Worm (Caenorhabditis elegans) whole organism, mixed stage, embryonic: Measurements from ENCODE around the gene C50E3.11.

ENCODE experiments used
- M03D4.4 ChIP-seq: sonication (generic microtip); optimal IDR thresholded peaks from 2 replicates; lab custom pipeline; 2017; ENCODE audit warnings: mild to moderate bottlenecking, missing genetic modification characterization, missing compliant biosample characterization
- bed-3 ChIP-seq: fragments of 200-800 bp; sonication (Bioruptor generic); optimal IDR thresholded peaks from 3 replicates; lab custom pipeline; 2018; ENCODE audit warnings: mild to moderate bottlenecking, missing genetic modification characterization, moderate library complexity, missing compliant biosample characterization
- ceh-39 ChIP-seq: fragments of 150-350 bp; optimal IDR thresholded peaks from 2 replicates; lab custom pipeline; 2014; ENCODE audit warnings: missing biosample characterization, missing genetic modification characterization
- ceh-43 ChIP-seq: fragments of 200-800 bp; sonication (Bioruptor generic); optimal IDR thresholded peaks from 2 replicates; lab custom pipeline; 2018; ENCODE audit warnings: mild to moderate bottlenecking, missing genetic modification characterization, moderate library complexity, missing compliant biosample characterization
- ceh-83 ChIP-seq: fragments of 200-800 bp; sonication (Bioruptor generic); optimal IDR thresholded peaks from 2 replicates; lab custom pipeline; 2018; ENCODE audit warnings: mild to moderate bottlenecking, missing genetic modification characterization, missing compliant biosample characterization
- ces-1 ChIP-seq: fragments of 150-350 bp; optimal IDR thresholded peaks from 2 replicates; lab custom pipeline; 2014; ENCODE audit warnings: missing biosample characterization, missing genetic modification reagents, missing genetic modification characterization
- cnd-1 ChIP-seq: fragments of 200-800 bp; sonication (Bioruptor generic); optimal IDR thresholded peaks from 2 replicates; lab custom pipeline; 2018; ENCODE audit warnings: mild to moderate bottlenecking, missing genetic modification characterization, missing compliant biosample characterization
- drap-1 ChIP-seq: fragments of 200-800 bp; sonication (Bioruptor generic); optimal IDR thresholded peaks from 3 replicates; lab custom pipeline; 2018; ENCODE audit warnings: mild to moderate bottlenecking, missing genetic modification characterization, missing compliant biosample characterization
- elt-1 ChIP-seq: sonication (generic microtip); optimal IDR thresholded peaks from 2 replicates; lab custom pipeline; 2017; ENCODE audit warnings: missing genetic modification characterization, mild to moderate bottlenecking, missing compliant biosample characterization, antibody characterized with exemption, moderate library complexity, borderline replicate concordance; ENCODE audit not compliant: insufficient read depth
- elt-3 ChIP-seq: fragments of 150-350 bp; optimal IDR thresholded peaks from 2 replicates; lab custom pipeline; 2014; ENCODE audit warnings: missing biosample characterization, missing genetic modification characterization
- flh-1 ChIP-seq: fragments of 200-800 bp; sonication (Bioruptor generic); optimal IDR thresholded peaks from 2 replicates; lab custom pipeline; 2018; ENCODE audit warnings: mild to moderate bottlenecking, missing genetic modification characterization, moderate library complexity, missing compliant biosample characterization
- ham-2 ChIP-seq: fragments of 200-800 bp; sonication (Bioruptor generic); optimal IDR thresholded peaks from 2 replicates; lab custom pipeline; 2018; ENCODE audit warnings: mild to moderate bottlenecking, missing genetic modification characterization, missing compliant biosample characterization
- hlh-1 ChIP-seq: fragments of 150-350 bp; optimal IDR thresholded peaks from 2 replicates; lab custom pipeline; 2014; ENCODE audit warnings: missing biosample characterization, missing genetic modification reagents, missing genetic modification characterization
- lin-13 ChIP-seq: fragments of 150-350 bp; optimal IDR thresholded peaks from 2 replicates; lab custom pipeline; 2014; ENCODE audit warnings: missing biosample characterization, missing genetic modification characterization
- lin-32 ChIP-seq: fragments of 200-800 bp; sonication (Bioruptor generic); optimal IDR thresholded peaks from 2 replicates; lab custom pipeline; 2018; ENCODE audit warnings: mild to moderate bottlenecking, missing genetic modification characterization, missing compliant biosample characterization
- lsy-2 ChIP-seq: fragments of 150-350 bp; optimal IDR thresholded peaks from 2 replicates; lab custom pipeline; 2014; ENCODE audit warnings: missing biosample characterization, missing genetic modification characterization
- mab-5 ChIP-seq: fragments of 150-350 bp; optimal IDR thresholded peaks from 2 replicates; lab custom pipeline; 2014; ENCODE audit warnings: missing biosample characterization, missing genetic modification characterization
- mep-1 ChIP-seq: fragments of 150-350 bp; optimal IDR thresholded peaks from 2 replicates; lab custom pipeline; 2017; ENCODE audit warnings: missing biosample characterization, missing genetic modification reagents, missing genetic modification characterization, inconsistent platforms
- mls-2 ChIP-seq: sonication (generic microtip); optimal IDR thresholded peaks from 2 replicates; lab custom pipeline; 2016; ENCODE audit warnings: mild to moderate bottlenecking, missing genetic modification characterization, moderate library complexity, missing compliant biosample characterization
- nhr-12 ChIP-seq: fragments of 150-350 bp; optimal IDR thresholded peaks from 2 replicates; lab custom pipeline; 2014; ENCODE audit warnings: missing biosample characterization, missing genetic modification characterization
- nhr-2 ChIP-seq: fragments of 150-350 bp; optimal IDR thresholded peaks from 2 replicates; lab custom pipeline; 2014; ENCODE audit warnings: missing biosample characterization, missing genetic modification characterization
- nhr-237 ChIP-seq: fragments of 150-350 bp; optimal IDR thresholded peaks from 2 replicates; lab custom pipeline; 2014; ENCODE audit warnings: missing biosample characterization, missing genetic modification characterization
- nhr-28 ChIP-seq: fragments of 150-350 bp; optimal IDR thresholded peaks from 2 replicates; lab custom pipeline; 2014; ENCODE audit warnings: missing biosample characterization, missing genetic modification characterization
- nhr-76 ChIP-seq: sonication (generic microtip); optimal IDR thresholded peaks from 2 replicates; lab custom pipeline; 2017; ENCODE audit warnings: missing biosample characterization, missing genetic modification characterization
- pha-4 ChIP-seq: fragments of 150-350 bp; optimal IDR thresholded peaks from 2 replicates; lab custom pipeline; 2018; ENCODE audit warnings: missing biosample characterization, missing genetic modification reagents, missing genetic modification characterization
- sem-2 ChIP-seq: fragments of 200-800 bp; sonication (Bioruptor generic); optimal IDR thresholded peaks from 2 replicates; lab custom pipeline; 2018; ENCODE audit warnings: mild to moderate bottlenecking, missing genetic modification characterization, missing compliant biosample characterization
- snpc-4 ChIP-seq: fragments of 150-350 bp; optimal IDR thresholded peaks from 2 replicates; lab custom pipeline; 2014; ENCODE audit warnings: missing biosample characterization, missing genetic modification characterization
- sptf-1 ChIP-seq: sonication (generic microtip); optimal IDR thresholded peaks from 2 replicates; lab custom pipeline; 2017; ENCODE audit warnings: mild to moderate bottlenecking, missing genetic modification characterization, moderate library complexity, missing compliant biosample characterization
- tbx-8 ChIP-seq: fragments of 200-800 bp; sonication (Bioruptor generic); optimal IDR thresholded peaks from 2 replicates; lab custom pipeline; 2018; ENCODE audit warnings: mild to moderate bottlenecking, missing genetic modification characterization, moderate library complexity, missing compliant biosample characterization
- unc-39 ChIP-seq: fragments of 150-350 bp; optimal IDR thresholded peaks from 2 replicates; lab custom pipeline; 2014; ENCODE audit warnings: missing biosample characterization, missing genetic modification characterization
- unc-62 ChIP-seq: fragments of 150-350 bp; optimal IDR thresholded peaks from 2 replicates; lab custom pipeline; 2014; ENCODE audit warnings: missing biosample characterization, missing genetic modification reagents, missing genetic modification characterization
- zip-8 ChIP-seq: fragments of 150-350 bp; optimal IDR thresholded peaks from 2 replicates; lab custom pipeline; 2014; ENCODE audit warnings: missing biosample characterization, missing genetic modification characterization
- ztf-11 ChIP-seq: fragments of 150-350 bp; optimal IDR thresholded peaks from 2 replicates; lab custom pipeline; 2014; ENCODE audit warnings: missing biosample characterization, missing genetic modification characterization

C50E3.11 gene

DNA sequence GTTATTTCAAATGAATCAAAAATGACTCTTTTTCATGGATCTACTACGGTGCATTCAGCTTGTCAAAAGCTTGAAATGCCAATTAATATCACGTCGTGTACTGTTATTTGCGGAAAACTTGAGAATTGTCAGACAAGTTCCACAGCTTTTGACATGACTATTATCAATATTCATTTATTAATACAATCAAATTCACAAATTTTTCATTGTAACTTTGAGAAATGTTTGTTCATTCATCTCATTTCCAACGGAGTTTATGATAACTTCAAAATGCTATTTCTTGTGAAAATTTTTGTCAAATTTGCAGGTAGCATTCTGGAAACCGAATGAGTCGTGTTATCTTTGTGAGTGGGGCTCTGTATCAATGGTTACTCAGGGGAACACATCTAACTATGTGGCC, 14.8 kb upstream of the C50E3.11 start, which contains the start of gene C50E3.15:
Gene C50E3.15, plus strand, starts transcription at position 301 of the 400 bp plus-strand sequence.
- no peak for TF ChIP-seq zip-8 (tag; lab: Kevin White, UChicago)
- TF ChIP-seq lsy-2: no peak
- TF ChIP-seq ham-2: no peak
- TF ChIP-seq drap-1 (GFP tag; lab: Kevin White, UChicago): no peak
- TF ChIP-seq lin-13 (tag; lab: Kevin White, UChicago): no peak
- no peak for TF ChIP-seq sem-2 (GFP tag; lab: Kevin White, UChicago)
- TF ChIP-seq snpc-4 (tag; lab: Kevin White, UChicago): no peak
- no peak for TF ChIP-seq unc-62 (GFP tag; lab: Kevin White, UChicago)
- no peak for TF ChIP-seq nhr-76 (tag; lab: Kevin White, UChicago)
- TF ChIP-seq ceh-39: no peak
- TF ChIP-seq nhr-2 (tag; lab: Kevin White, UChicago): no peak
- TF ChIP-seq nhr-12 (tag; lab: Kevin White, UChicago): no peak
- TF ChIP-seq cnd-1 (tag; lab: Kevin White, UChicago): no peak
- TF ChIP-seq, all 35 proteins: peak for 0

DNA sequence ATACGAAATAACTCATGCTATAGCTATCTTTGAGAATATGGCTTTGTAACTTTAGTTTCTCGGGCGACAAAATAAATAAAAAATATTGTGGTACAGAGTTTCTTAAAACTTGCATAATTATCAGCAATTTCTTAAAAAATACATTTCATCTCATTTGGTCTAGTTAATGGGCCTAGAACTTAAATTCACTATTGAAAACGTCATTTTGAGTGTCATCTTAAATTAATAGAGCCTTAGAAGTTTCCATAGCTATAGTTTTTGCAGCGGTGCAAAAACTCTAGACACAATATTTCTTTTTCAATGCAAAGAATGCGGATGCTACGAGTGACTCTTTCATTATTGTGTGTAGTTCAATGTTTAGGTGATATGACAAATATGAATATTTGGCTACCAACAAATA, 8.8 kb upstream of the C50E3.11 start, which contains the start of gene clec-215:
Gene clec-215, plus strand, starts transcription at position 301 of the 400 bp plus-strand sequence.
- TF ChIP-seq ceh-83 (GFP tag; lab: Kevin White, UChicago) (no peak), lin-32 (GFP tag; lab: Kevin White, UChicago) (no peak), nhr-2 (tag; lab: Kevin White, UChicago) (no peak), snpc-4 (tag; lab: Kevin White, UChicago) (no peak), nhr-76 (tag; lab: Kevin White, UChicago) (no peak), ceh-39 (no peak), flh-1 (GFP tag; lab: Kevin White, UChicago) (no peak), unc-39 (tag; lab: Kevin White, UChicago) (no peak), mep-1 (tag; lab: Kevin White, UChicago) (no peak), drap-1 (GFP tag; lab: Kevin White, UChicago) (no peak), elt-3 (tag; lab: Kevin White, UChicago) (no peak), unc-62 (GFP tag; lab: Kevin White, UChicago) (no peak), nhr-28 (tag; lab: Kevin White, UChicago) (no peak), ces-1 (no peak), bed-3 (GFP tag; lab: Kevin White, UChicago) (no peak), tbx-8 (GFP tag; lab: Kevin White, UChicago) (no peak), elt-1 (tag; lab: Kevin White, UChicago) (no peak), ztf-11 (tag; lab: Kevin White, UChicago) (no peak)

DNA sequence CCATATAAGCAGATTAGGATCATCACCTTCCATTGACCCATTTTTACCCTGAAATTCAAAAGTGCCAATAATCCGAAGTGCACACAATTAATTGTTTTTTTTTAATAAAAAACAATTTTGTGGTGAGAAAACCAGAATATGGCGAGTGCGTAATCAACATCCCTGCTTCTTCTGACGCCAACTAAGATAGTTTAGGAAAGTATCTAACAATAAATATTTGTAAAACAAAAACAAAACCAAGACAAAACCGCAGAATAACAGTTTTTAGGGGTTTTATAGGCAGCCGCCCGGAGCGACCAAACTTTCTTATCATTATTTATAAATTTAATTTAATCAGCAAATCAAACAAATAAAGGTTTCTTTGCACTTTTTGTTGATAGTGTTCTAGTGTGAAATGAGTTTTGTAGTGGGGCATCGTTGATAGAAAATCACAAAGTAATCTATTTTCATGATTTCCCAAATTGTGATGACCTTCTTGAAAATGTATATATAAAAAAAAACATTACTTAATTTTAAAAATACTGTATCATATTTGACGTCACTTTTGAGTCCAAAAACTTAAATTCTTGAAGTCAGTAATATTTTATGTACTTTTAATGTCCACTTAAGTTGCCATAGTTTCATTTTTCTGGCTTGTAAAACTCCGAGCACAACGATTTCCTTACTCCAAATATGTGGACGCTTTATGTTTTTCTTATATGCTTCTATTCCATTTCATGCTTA, 6.6 kb upstream of the C50E3.11 start, which contains the start of the genes folt-3 and clec-214:
Gene folt-3, minus strand, starts transcription at position 51 of the 723 bp plus-strand sequence.
Gene clec-214, plus strand, starts transcription at position 673 of the 723 bp plus-strand sequence.
- TF ChIP-seq elt-3 (tag; lab: Kevin White, UChicago) (no peak), mep-1 (tag; lab: Kevin White, UChicago) (no peak), nhr-237 (tag; lab: Kevin White, UChicago) (no peak), lsy-2 (no peak), ces-1 (no peak), ztf-11 (tag; lab: Kevin White, UChicago) (no peak), bed-3 (GFP tag; lab: Kevin White, UChicago) (no peak), lin-32 (GFP tag; lab: Kevin White, UChicago) (no peak), nhr-76 (tag; lab: Kevin White, UChicago) (no peak), nhr-12 (tag; lab: Kevin White, UChicago) (no peak), pha-4 (no peak), snpc-4 (tag; lab: Kevin White, UChicago) (no peak), mab-5 (no peak), nhr-2 (tag; lab: Kevin White, UChicago) (no peak), ham-2 (no peak)

DNA sequence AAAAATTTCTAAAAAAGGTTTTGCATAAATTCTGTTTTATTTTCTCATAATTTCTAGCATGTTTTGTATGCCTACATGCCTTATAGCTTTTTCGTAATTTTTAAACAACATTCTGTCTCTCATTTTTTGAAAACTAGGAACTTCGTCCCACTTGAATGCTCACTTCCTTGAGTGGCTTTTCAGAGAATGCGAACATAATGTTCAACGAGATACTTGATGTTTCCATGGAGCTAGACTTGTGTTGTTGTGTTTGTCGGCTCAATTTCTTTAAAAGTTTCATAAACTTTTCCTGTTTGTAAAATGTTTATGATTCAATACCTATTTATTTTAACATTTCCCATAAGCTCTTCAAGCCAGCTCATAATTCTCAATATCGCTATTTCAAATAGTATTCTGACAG, 1.6 kb upstream of the C50E3.11 start, which contains the start of gene clec-213:
Gene clec-213, plus strand, starts transcription at position 301 of the 400 bp plus-strand sequence.
- TF ChIP-seq drap-1 (GFP tag; lab: Kevin White, UChicago) (no peak), bed-3 (GFP tag; lab: Kevin White, UChicago) (no peak), lin-32 (GFP tag; lab: Kevin White, UChicago) (no peak), ceh-39 (no peak), elt-1 (tag; lab: Kevin White, UChicago) (no peak), sptf-1 (tag; lab: Kevin White, UChicago) (no peak), pha-4 (no peak), lsy-2 (no peak), mls-2 (no peak), ceh-43 (no peak), sem-2 (GFP tag; lab: Kevin White, UChicago) (no peak), unc-62 (GFP tag; lab: Kevin White, UChicago) (no peak), hlh-1 (no peak), ces-1 (no peak), nhr-28 (tag; lab: Kevin White, UChicago) (no peak), M03D4.4 (tag; lab: Kevin White, UChicago) (no peak), mep-1 (tag; lab: Kevin White, UChicago) (no peak), tbx-8 (GFP tag; lab: Kevin White, UChicago) (no peak), zip-8 (tag; lab: Kevin White, UChicago) (no peak)
